Fruit fly (Drosophila melanogaster) whole organism, embryonic: ENCODE results near the gene CG12546.

Experiments
- Antp ChIP-seq: fragments of 200-800 bp; sonication (Bioruptor generic); optimal IDR thresholded peaks from 3 replicates; lab custom pipeline; 2016; ENCODE audit warnings: missing biosample characterization, missing genetic modification characterization
- C15 ChIP-seq: fragments of 200-800 bp; sonication (Bioruptor generic); IDR thresholded peaks from 3 replicates; pipeline ENCODE4 v1.3.6; 2022; ENCODE audit warnings: missing biosample characterization, missing genetic modification characterization
- CG10147 ChIP-seq: fragments of 200-800 bp; sonication (Bioruptor generic); optimal IDR thresholded peaks from 2 replicates; lab custom pipeline; 2019; ENCODE audit warnings: missing biosample characterization, mild to moderate bottlenecking, missing genetic modification characterization, moderate library complexity
- CG10267 ChIP-seq: fragments of 200-800 bp; sonication (Bioruptor generic); optimal IDR thresholded peaks from 2 replicates; lab custom pipeline; 2018; ENCODE audit warnings: missing biosample characterization, mild to moderate bottlenecking, missing genetic modification characterization, moderate library complexity
- CG10431 ChIP-seq: fragments of 200-800 bp; sonication (Bioruptor generic); optimal IDR thresholded peaks from 3 replicates; lab custom pipeline; 2018; ENCODE audit warnings: missing biosample characterization, mild to moderate bottlenecking, missing genetic modification characterization
- CG12219 ChIP-seq: fragments of 200-800 bp; sonication (Bioruptor generic); optimal IDR thresholded peaks from 3 replicates; lab custom pipeline; 2018; ENCODE audit warnings: missing biosample characterization, mild to moderate bottlenecking, missing genetic modification characterization
- CG12236 ChIP-seq: fragments of 200-800 bp; sonication (Bioruptor generic); optimal IDR thresholded peaks from 2 replicates; lab custom pipeline; 2016; ENCODE audit warnings: missing biosample characterization, missing genetic modification characterization
- CG12659 ChIP-seq: fragments of 200-800 bp; sonication (Bioruptor generic); optimal IDR thresholded peaks from 3 replicates; lab custom pipeline; 2017; ENCODE audit warnings: mild to moderate bottlenecking, missing biosample characterization, missing genetic modification reagents, missing genetic modification characterization
- CG13287 ChIP-seq: fragments of 200-800 bp; sonication (Bioruptor generic); IDR thresholded peaks from 2 replicates; pipeline ENCODE4 v1.3.6; 2022; ENCODE audit warnings: missing biosample characterization, missing genetic modification characterization; ENCODE audit not compliant: partially characterized antibody
- CG13624 ChIP-seq: fragments of 200-800 bp; sonication (Bioruptor generic); optimal IDR thresholded peaks from 2 replicates; lab custom pipeline; 2016; ENCODE audit warnings: missing biosample characterization, missing genetic modification characterization
- CG14050 ChIP-seq: fragments of 200-800 bp; sonication (Bioruptor generic); IDR thresholded peaks from 3 replicates; pipeline ENCODE4 v1.3.6; 2022; ENCODE audit warnings: missing biosample characterization, missing genetic modification characterization
- CG1602 ChIP-seq: fragments of 200-800 bp; sonication (Bioruptor generic); optimal IDR thresholded peaks from 3 replicates; lab custom pipeline; 2016; ENCODE audit warnings: missing biosample characterization, missing genetic modification characterization
- CG16813 ChIP-seq: fragments of 200-800 bp; sonication (Bioruptor generic); IDR thresholded peaks from 3 replicates; pipeline ENCODE4 v1.3.6; 2022; ENCODE audit warnings: missing biosample characterization, missing genetic modification characterization; ENCODE audit not compliant: partially characterized antibody
- CG17359 ChIP-seq: fragments of 200-800 bp; sonication (Bioruptor generic); optimal IDR thresholded peaks from 3 replicates; lab custom pipeline; 2018; ENCODE audit warnings: missing biosample characterization, mild to moderate bottlenecking, missing genetic modification characterization, moderate library complexity
- CG17568 ChIP-seq: fragments of 200-800 bp; sonication (Bioruptor generic); optimal IDR thresholded peaks from 2 replicates; lab custom pipeline; 2018; ENCODE audit warnings: missing biosample characterization, mild to moderate bottlenecking, missing genetic modification characterization, moderate library complexity
- CG18262 ChIP-seq: fragments of 200-800 bp; optimal IDR thresholded peaks from 3 replicates; lab custom pipeline; 2019; ENCODE audit warnings: missing biosample characterization, mild to moderate bottlenecking, missing genetic modification characterization, moderate library complexity
- CG2712 ChIP-seq: fragments of 200-800 bp; optimal IDR thresholded peaks from 3 replicates; lab custom pipeline; 2019; ENCODE audit warnings: missing biosample characterization, mild to moderate bottlenecking, missing genetic modification characterization, moderate library complexity
- CG31441 ChIP-seq: fragments of 200-800 bp; sonication (Bioruptor generic); IDR thresholded peaks from 2 replicates; pipeline ENCODE4 v1.3.6; 2022; ENCODE audit warnings: missing biosample characterization, missing genetic modification characterization
- CG32532 ChIP-seq: fragments of 200-800 bp; sonication (Bioruptor generic); IDR thresholded peaks from 2 replicates; pipeline ENCODE4 v1.3.6; 2022; ENCODE audit warnings: missing biosample characterization, missing genetic modification characterization
- CG32767 ChIP-seq: fragments of 200-800 bp; sonication (Bioruptor generic); IDR thresholded peaks from 2 replicates; pipeline ENCODE4 v1.3.6; 2022; ENCODE audit warnings: missing biosample characterization, missing genetic modification characterization
- CG32772 ChIP-seq: fragments of 200-800 bp; sonication (Bioruptor generic); IDR thresholded peaks from 2 replicates; pipeline ENCODE4 v1.3.6; 2022; ENCODE audit warnings: missing biosample characterization, missing genetic modification characterization
- CG3995 ChIP-seq: fragments of 200-800 bp; sonication (Bioruptor generic); optimal IDR thresholded peaks from 3 replicates; lab custom pipeline; 2016; ENCODE audit warnings: missing biosample characterization, missing genetic modification characterization
- CG4404 ChIP-seq: fragments of 200-800 bp; sonication (Bioruptor generic); IDR thresholded peaks from 2 replicates; pipeline ENCODE4 v1.3.6; 2022; ENCODE audit warnings: missing biosample characterization, missing genetic modification characterization
- CG4820 ChIP-seq: fragments of 200-800 bp; sonication (Bioruptor generic); optimal IDR thresholded peaks from 3 replicates; lab custom pipeline; 2016; ENCODE audit warnings: missing biosample characterization, missing genetic modification characterization
- CG5953 ChIP-seq: fragments of 200-800 bp; sonication (Bioruptor generic); IDR thresholded peaks from 2 replicates; pipeline ENCODE4 v1.3.6; 2022; ENCODE audit warnings: missing biosample characterization, missing genetic modification characterization
- CG6791 ChIP-seq: fragments of 200-800 bp; sonication (Bioruptor generic); IDR thresholded peaks from 3 replicates; pipeline ENCODE4 v1.3.6; 2022; ENCODE audit warnings: missing biosample characterization, missing genetic modification characterization; ENCODE audit not compliant: partially characterized antibody
- CG7357 ChIP-seq: fragments of 200-800 bp; sonication (Bioruptor generic); IDR thresholded peaks from 3 replicates; pipeline ENCODE4 v1.3.6; 2022; ENCODE audit warnings: missing biosample characterization, missing genetic modification characterization
- Doc2 ChIP-seq: fragments of 200-800 bp; sonication (Bioruptor generic); IDR thresholded peaks from 2 replicates; pipeline ENCODE4 v1.3.6; 2022; ENCODE audit warnings: missing biosample characterization, missing genetic modification characterization
- Dref ChIP-seq: fragments of 200-800 bp; sonication (Bioruptor generic); IDR thresholded peaks from 2 replicates; pipeline ENCODE4 v1.3.6; 2022; ENCODE audit warnings: missing biosample characterization, missing genetic modification characterization
- MTF-1 ChIP-seq: fragments of 200-800 bp; sonication (Bioruptor generic); optimal IDR thresholded peaks from 2 replicates; lab custom pipeline; 2018; ENCODE audit warnings: missing biosample characterization, mild to moderate bottlenecking, missing genetic modification characterization, borderline replicate concordance
- Neu2 ChIP-seq: fragments of 200-800 bp; sonication (Bioruptor generic); optimal IDR thresholded peaks from 3 replicates; lab custom pipeline; 2016; ENCODE audit warnings: missing biosample characterization, missing genetic modification characterization, borderline replicate concordance
- Ptx1 ChIP-seq: fragments of 200-800 bp; sonication (Bioruptor generic); IDR thresholded peaks from 2 replicates; pipeline ENCODE4 v1.3.6; 2022; ENCODE audit warnings: missing biosample characterization, missing genetic modification characterization
- Rfx ChIP-seq: fragments of 200-800 bp; sonication (Bioruptor generic); IDR thresholded peaks from 2 replicates; pipeline ENCODE4 v1.3.6; 2022; ENCODE audit warnings: missing biosample characterization, missing genetic modification characterization
- ara ChIP-seq: fragments of 200-800 bp; sonication (Bioruptor generic); IDR thresholded peaks from 2 replicates; pipeline ENCODE4 v1.3.6; 2022; ENCODE audit warnings: missing biosample characterization, missing genetic modification characterization
- az2 ChIP-seq: fragments of 200-800 bp; sonication (Bioruptor generic); optimal IDR thresholded peaks from 3 replicates; lab custom pipeline; 2016; ENCODE audit warnings: missing biosample characterization, missing genetic modification characterization
- cg ChIP-seq: fragments of 200-800 bp; sonication (Bioruptor generic); optimal IDR thresholded peaks from 3 replicates; lab custom pipeline; 2019; ENCODE audit warnings: missing biosample characterization, mild to moderate bottlenecking, missing genetic modification characterization, moderate library complexity
- dimm ChIP-seq: fragments of 200-800 bp; sonication (Bioruptor generic); IDR thresholded peaks from 2 replicates; pipeline ENCODE4 v1.3.6; 2022; ENCODE audit warnings: missing biosample characterization, missing genetic modification characterization
- dmrt11E ChIP-seq: fragments of 200-800 bp; sonication (Bioruptor generic); optimal IDR thresholded peaks from 3 replicates; lab custom pipeline; 2018; ENCODE audit warnings: missing biosample characterization, mild to moderate bottlenecking, missing genetic modification characterization, moderate library complexity
- esg ChIP-seq: fragments of 200-800 bp; sonication (Bioruptor generic); conservative IDR thresholded peaks from 2 replicates; pipeline ENCODE4 v1.3.6; 2022; ENCODE audit warnings: missing biosample characterization, missing genetic modification characterization
- fd3F ChIP-seq: fragments of 200-800 bp; sonication (Bioruptor generic); optimal IDR thresholded peaks from 2 replicates; lab custom pipeline; 2018; ENCODE audit warnings: missing biosample characterization, mild to moderate bottlenecking, missing genetic modification characterization, moderate library complexity
- hbn ChIP-seq: fragments of 200-800 bp; sonication (Bioruptor generic); IDR thresholded peaks from 2 replicates; pipeline ENCODE4 v1.3.6; 2022; ENCODE audit warnings: missing biosample characterization, missing genetic modification characterization; ENCODE audit not compliant: partially characterized antibody
- ind ChIP-seq: fragments of 200-800 bp; sonication (Bioruptor generic); optimal IDR thresholded peaks from 3 replicates; lab custom pipeline; 2016; ENCODE audit warnings: missing biosample characterization, missing genetic modification characterization
- insv ChIP-seq, 2 experiments: fragments of 200-800 bp; sonication (Bioruptor generic); optimal IDR thresholded peaks; 3 replicates each; lab custom pipeline; 2016 to 2018; ENCODE audit warnings: missing biosample characterization in 2 of 2, missing genetic modification characterization in 2 of 2
- lab ChIP-seq: fragments of 200-800 bp; sonication (Bioruptor generic); optimal IDR thresholded peaks from 3 replicates; lab custom pipeline; 2017; ENCODE audit warnings: missing biosample characterization, missing genetic modification characterization, mild to moderate bottlenecking, moderate library complexity, missing genetic modification reagents
- lilli ChIP-seq: fragments of 200-800 bp; sonication (Bioruptor generic); optimal IDR thresholded peaks from 3 replicates; lab custom pipeline; 2016; ENCODE audit warnings: missing biosample characterization, missing genetic modification characterization
- pfk ChIP-seq: fragments of 200-800 bp; sonication (Bioruptor generic); optimal IDR thresholded peaks from 2 replicates; lab custom pipeline; 2018; ENCODE audit warnings: missing biosample characterization, mild to moderate bottlenecking, missing genetic modification characterization, moderate library complexity
- pum ChIP-seq: fragments of 200-800 bp; sonication (Bioruptor generic); optimal IDR thresholded peaks from 2 replicates; lab custom pipeline; 2016; ENCODE audit warnings: missing biosample characterization, missing genetic modification characterization
- stwl ChIP-seq: fragments of 200-800 bp; sonication (Bioruptor generic); optimal IDR thresholded peaks from 3 replicates; lab custom pipeline; 2018; ENCODE audit warnings: missing biosample characterization, mild to moderate bottlenecking, missing genetic modification characterization, moderate library complexity

CG12546 gene

dm6 chr3L:22741389-22742120 is 47.9 kb upstream of the CG12546 start, which contains the start of gene CG7369 (continued):
- TF ChIP-seq CG10147 (GFP tag; lab: Kevin White, UChicago) (peak; percentile 82), fd3F (GFP tag; lab: Kevin White, UChicago) (peak; percentile 82), CG3995 (GFP tag; lab: Kevin White, UChicago) (peak; percentile 74), CG6791 (GFP tag; lab: Robert Waterston, UW) (peak; percentile 57; the same call in 2 of the 3 replicates), CG17359 (tag; lab: Kevin White, UChicago) (peak; percentile 65), CG5953 (GFP tag; lab: Robert Waterston, UW) (peak; percentile 34; the same call in 1 of the 2 replicates), CG32767 (GFP tag; lab: Robert Waterston, UW) (peak; percentile 59), esg (GFP tag; lab: Robert Waterston, UW) (peak; percentile 81), Rfx (GFP tag; lab: Robert Waterston, UW) (peak; percentile 89), CG32532 (GFP tag; lab: Robert Waterston, UW) (peak; percentile 83), Neu2 (GFP tag; lab: Kevin White, UChicago) (no peak), CG13287 (peak; percentile 81), CG10431 (peak; percentile 73), C15 (GFP tag; lab: Robert Waterston, UW) (no peak), pum (GFP tag; lab: Kevin White, UChicago) (peak; percentile 67), Ptx1 (GFP tag; lab: Robert Waterston, UW) (peak; percentile 85), dimm (peak; percentile 1; the same call in 1 of the 2 replicates), stwl (tag; lab: Kevin White, UChicago) (peak; percentile 74), ara (GFP tag; lab: Robert Waterston, UW) (peak; percentile 67), CG32772 (peak; percentile 79), CG10267 (tag; lab: Kevin White, UChicago) (peak; percentile 100), lilli (GFP tag; lab: Kevin White, UChicago) (peak; percentile 92), Dref (GFP tag; lab: Robert Waterston, UW) (peak; percentile 71), CG2712 (tag; lab: Kevin White, UChicago) (peak; percentile 86), CG7357 (peak; percentile 72; the same call in 2 of the 3 replicates), CG12659 (GFP tag; lab: Kevin White, UChicago) (peak; percentile 95), CG1602 (GFP tag; lab: Kevin White, UChicago) (peak; percentile 87), CG13624 (peak; percentile 82), CG14050 (GFP tag; lab: Robert Waterston, UW) (peak; percentile 52; the same call in 2 of the 3 replicates), cg (no peak), CG18262 (tag; lab: Kevin White, UChicago) (peak; percentile 81), Antp (GFP tag; lab: Kevin White, UChicago) (peak; percentile 85), Doc2 (GFP tag; lab: Robert Waterston, UW) (peak; percentile 55; the same call in 1 of the 2 replicates), hbn (GFP tag; lab: Robert Waterston, UW) (peak; percentile 67), CG17568 (GFP tag; lab: Kevin White, UChicago) (no peak), dmrt11E (tag; lab: Kevin White, UChicago) (peak; percentile 72), CG12219 (GFP tag; lab: Kevin White, UChicago) (peak; percentile 33), MTF-1 (GFP tag; lab: Kevin White, UChicago) (peak; percentile 37), CG31441 (GFP tag; lab: Robert Waterston, UW) (peak; percentile 78), pfk (no peak), CG4404 (GFP tag; lab: Robert Waterston, UW) (peak; percentile 86), CG12236 (GFP tag; lab: Kevin White, UChicago) (peak; percentile 16), CG16813 (GFP tag; lab: Robert Waterston, UW) (peak; percentile 76), ind (GFP tag; lab: Kevin White, UChicago) (peak; percentile 90), insv (GFP tag; optimal IDR thresholded peaks at IDR 0.05; lab: Kevin White, UChicago) (peak in 1 of 2 experiments; percentile 68), lab (GFP tag; lab: Kevin White, UChicago) (peak; percentile 83), az2 (GFP tag; lab: Kevin White, UChicago) (peak; percentile 82), CG4820 (GFP tag; lab: Kevin White, UChicago) (peak; percentile 83)
